Worm (Caenorhabditis elegans): Measurements from ENCODE around the gene Y57G7A.3.

Y57G7A.3 gene

ce11 chrII:1258634-1259033 is 26.9 kb upstream of the Y57G7A.3 start, which contains the start of gene clpr-2:
Gene clpr-2 (plus strand): TSS chrII:1258934.
- TF ChIP-seq fos-1 (tag; optimal IDR thresholded peaks at IDR 0.05) (no peak), blmp-1 (tag; optimal IDR thresholded peaks at IDR 0.05; ENCODE audit: insufficient read depth) (no peak), ama-1 (optimal IDR thresholded peaks at IDR 0.05) (no peak), nhr-25 (tag; optimal IDR thresholded peaks at IDR 0.05) (no peak), crh-2 (tag; optimal IDR thresholded peaks at IDR 0.05) (no peak), mdl-1 (tag; optimal IDR thresholded peaks at IDR 0.05) (no peak), lin-11 (tag; optimal IDR thresholded peaks at IDR 0.05) (no peak), nhr-6 (tag; optimal IDR thresholded peaks at IDR 0.05) (no peak), peb-1 (tag; optimal IDR thresholded peaks at IDR 0.05) (no peak), nhr-77 (tag; optimal IDR thresholded peaks at IDR 0.05) (no peak), lin-39 (tag; optimal IDR thresholded peaks at IDR 0.05) (no peak), unc-62 (GFP tag; optimal IDR thresholded peaks at IDR 0.05) (no peak), nhr-21 (tag; optimal IDR thresholded peaks at IDR 0.05) (no peak), ztf-11 (tag; optimal IDR thresholded peaks at IDR 0.05) (no peak), unc-55 (GFP tag; optimal IDR thresholded peaks at IDR 0.05) (no peak), F13H6.1 (tag; optimal IDR thresholded peaks at IDR 0.05) (no peak), C34F6.9 (tag; optimal IDR thresholded peaks at IDR 0.05) (no peak), unc-39 (tag; optimal IDR thresholded peaks at IDR 0.05) (no peak)

ce11 chrII:1266790-1267189 is 18.8 kb upstream of the Y57G7A.3 start, which contains the start of gene oac-30:
Gene oac-30 (minus strand): TSS chrII:1266890.
- TF ChIP-seq fos-1 (tag; optimal IDR thresholded peaks at IDR 0.05) (no peak), nhr-77 (tag; optimal IDR thresholded peaks at IDR 0.05) (no peak), ztf-11 (tag; optimal IDR thresholded peaks at IDR 0.05) (no peak), lin-13 (GFP tag; optimal IDR thresholded peaks at IDR 0.05) (no peak), aly-2 (tag; optimal IDR thresholded peaks at IDR 0.05) (no peak), gmeb-1 (tag; optimal IDR thresholded peaks at IDR 0.05) (no peak), sma-3 (GFP tag; optimal IDR thresholded peaks at IDR 0.05) (no peak), mdl-1 (tag; optimal IDR thresholded peaks at IDR 0.05) (no peak), Y55F3AM.14 (GFP tag; optimal IDR thresholded peaks at IDR 0.05) (no peak), elt-1 (tag; optimal IDR thresholded peaks at IDR 0.05) (no peak), alr-1 (tag; optimal IDR thresholded peaks at IDR 0.05) (no peak), lin-11 (tag; optimal IDR thresholded peaks at IDR 0.05) (no peak), nhr-6 (tag; optimal IDR thresholded peaks at IDR 0.05) (no peak), mab-5 (tag; optimal IDR thresholded peaks at IDR 0.05) (no peak), ztf-1 (GFP tag; conservative IDR thresholded peaks at IDR 0.05) (no peak), nhr-11 (tag; optimal IDR thresholded peaks at IDR 0.05) (no peak), unc-62 (GFP tag; optimal IDR thresholded peaks at IDR 0.05) (no peak), unc-39 (tag; optimal IDR thresholded peaks at IDR 0.05) (no peak)

DNA sequence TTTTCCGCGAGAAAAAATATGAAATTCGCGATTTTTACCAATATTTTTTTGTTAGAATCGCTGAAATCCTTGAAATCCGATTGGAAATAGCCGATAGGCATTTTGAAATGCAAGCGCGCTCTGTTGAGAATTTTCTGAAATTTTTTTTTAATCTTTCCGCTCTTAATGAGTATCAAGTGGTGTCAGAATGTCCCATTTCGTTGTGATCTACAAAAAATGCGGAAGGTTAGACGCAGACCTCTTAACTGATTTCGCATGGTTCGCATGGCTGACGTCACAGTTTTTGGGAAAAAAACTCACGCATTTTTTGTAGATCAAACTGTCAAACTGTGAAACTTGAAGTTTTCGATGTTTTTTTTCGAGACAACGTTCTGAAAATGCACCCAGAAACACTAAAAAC is 13.8 kb upstream of the Y57G7A.3 start, which contains the start of gene srw-66:
Gene srw-66, minus strand, starts transcription at position 101 of the 400 bp plus-strand sequence.
- TF ChIP-seq nhr-6 (tag; optimal IDR thresholded peaks at IDR 0.05): no peak
- TF ChIP-seq sma-9 (GFP tag; optimal IDR thresholded peaks at IDR 0.05): no peak
- no peak for TF ChIP-seq sma-9 (tag; optimal IDR thresholded peaks at IDR 0.05)
- TF ChIP-seq nhr-77 (tag; optimal IDR thresholded peaks at IDR 0.05): no peak
- TF ChIP-seq nhr-237 (tag; optimal IDR thresholded peaks at IDR 0.05): no peak
- no peak for TF ChIP-seq sem-4 (tag; optimal IDR thresholded peaks at IDR 0.05)
- no peak for TF ChIP-seq nhr-10 (tag; optimal IDR thresholded peaks at IDR 0.05)
- TF ChIP-seq nhr-25 (tag; optimal IDR thresholded peaks at IDR 0.05): no peak
- no peak for TF ChIP-seq nhr-23 (tag; optimal IDR thresholded peaks at IDR 0.05)
- no peak for TF ChIP-seq R02D3.7 (tag; optimal IDR thresholded peaks at IDR 0.05)
- no peak for TF ChIP-seq lin-13 (GFP tag; optimal IDR thresholded peaks at IDR 0.05)
- TF ChIP-seq lsy-2 (tag; optimal IDR thresholded peaks at IDR 0.05): no peak
- TF ChIP-seq unc-39 (tag; optimal IDR thresholded peaks at IDR 0.05): no peak
- no peak for TF ChIP-seq skn-1 (tag; optimal IDR thresholded peaks at IDR 0.05)
- no peak for TF ChIP-seq sma-3 (GFP tag; optimal IDR thresholded peaks at IDR 0.05)
- TF ChIP-seq mbf-1 (tag; optimal IDR thresholded peaks at IDR 0.05): no peak
- TF ChIP-seq blmp-1 (tag; optimal IDR thresholded peaks at IDR 0.05; ENCODE audit: insufficient read depth): no peak
- TF ChIP-seq dmd-4 (tag; optimal IDR thresholded peaks at IDR 0.05): no peak
- TF ChIP-seq ztf-4 (tag; optimal IDR thresholded peaks at IDR 0.05): no peak
- TF ChIP-seq nhr-11 (tag; optimal IDR thresholded peaks at IDR 0.05): no peak
- no peak for TF ChIP-seq mdl-1 (tag; optimal IDR thresholded peaks at IDR 0.05)

All from whole organism, L2 larva.